Fruit fly (Drosophila melanogaster) whole organism, embryonic: ENCODE results near the gene CG10232.

Experiments used
- CG10565 ChIP-seq: fragments of 200-800 bp; sonication (Bioruptor generic); optimal IDR thresholded peaks from 3 replicates; lab custom pipeline; 2016; ENCODE audit warnings: missing biosample characterization, mild to moderate bottlenecking, missing genetic modification characterization
- CG12942 ChIP-seq: fragments of 200-800 bp; sonication (Bioruptor generic); optimal IDR thresholded peaks from 3 replicates; lab custom pipeline; 2016; ENCODE audit warnings: missing biosample characterization, missing genetic modification characterization
- CG13287 ChIP-seq: fragments of 200-800 bp; sonication (Bioruptor generic); IDR thresholded peaks from 2 replicates; pipeline ENCODE4 v1.3.6; 2022; ENCODE audit warnings: missing biosample characterization, missing genetic modification characterization; ENCODE audit not compliant: partially characterized antibody
- CG13624 ChIP-seq: fragments of 200-800 bp; sonication (Bioruptor generic); optimal IDR thresholded peaks from 2 replicates; lab custom pipeline; 2016; ENCODE audit warnings: missing biosample characterization, missing genetic modification characterization
- CG14050 ChIP-seq: fragments of 200-800 bp; sonication (Bioruptor generic); IDR thresholded peaks from 3 replicates; pipeline ENCODE4 v1.3.6; 2022; ENCODE audit warnings: missing biosample characterization, missing genetic modification characterization
- CG15073 ChIP-seq: fragments of 200-800 bp; sonication (Bioruptor generic); optimal IDR thresholded peaks from 2 replicates; lab custom pipeline; 2016; ENCODE audit warnings: missing biosample characterization, missing genetic modification characterization
- CG1602 ChIP-seq: fragments of 200-800 bp; sonication (Bioruptor generic); optimal IDR thresholded peaks from 3 replicates; lab custom pipeline; 2016; ENCODE audit warnings: missing biosample characterization, missing genetic modification characterization
- CG17385 ChIP-seq: fragments of 200-800 bp; sonication (Bioruptor generic); optimal IDR thresholded peaks from 3 replicates; lab custom pipeline; 2018; ENCODE audit warnings: missing biosample characterization, mild to moderate bottlenecking, missing genetic modification characterization
- CG17612 ChIP-seq: fragments of 200-800 bp; sonication (Bioruptor generic); IDR thresholded peaks from 2 replicates; pipeline ENCODE4 v1.3.6; 2022; ENCODE audit warnings: missing biosample characterization, missing genetic modification characterization
- CG18599 ChIP-seq: fragments of 200-800 bp; sonication (Bioruptor generic); optimal IDR thresholded peaks from 3 replicates; lab custom pipeline; 2017; ENCODE audit warnings: missing biosample characterization, missing genetic modification characterization, mild to moderate bottlenecking, moderate library complexity, missing genetic modification reagents
- CG2129 ChIP-seq: fragments of 200-800 bp; sonication (Bioruptor generic); IDR thresholded peaks from 2 replicates; pipeline ENCODE4 v1.3.6; 2022; ENCODE audit warnings: missing biosample characterization, missing genetic modification characterization; ENCODE audit not compliant: partially characterized antibody
- CG2202 ChIP-seq: fragments of 200-800 bp; sonication (Bioruptor generic); optimal IDR thresholded peaks from 2 replicates; lab custom pipeline; 2018; ENCODE audit warnings: missing biosample characterization, mild to moderate bottlenecking, missing genetic modification characterization
- CG30431 ChIP-seq: fragments of 200-800 bp; sonication (Bioruptor generic); optimal IDR thresholded peaks from 2 replicates; lab custom pipeline; 2017; ENCODE audit warnings: missing biosample characterization, missing genetic modification characterization
- CG32532 ChIP-seq: fragments of 200-800 bp; sonication (Bioruptor generic); IDR thresholded peaks from 2 replicates; pipeline ENCODE4 v1.3.6; 2022; ENCODE audit warnings: missing biosample characterization, missing genetic modification characterization
- CG32767 ChIP-seq: fragments of 200-800 bp; sonication (Bioruptor generic); IDR thresholded peaks from 2 replicates; pipeline ENCODE4 v1.3.6; 2022; ENCODE audit warnings: missing biosample characterization, missing genetic modification characterization
- CG32772 ChIP-seq: fragments of 200-800 bp; sonication (Bioruptor generic); IDR thresholded peaks from 2 replicates; pipeline ENCODE4 v1.3.6; 2022; ENCODE audit warnings: missing biosample characterization, missing genetic modification characterization
- CG33213 ChIP-seq: fragments of 200-800 bp; sonication (Bioruptor generic); optimal IDR thresholded peaks from 3 replicates; lab custom pipeline; 2016; ENCODE audit warnings: missing biosample characterization, missing genetic modification characterization
- CG6175 ChIP-seq: fragments of 200-800 bp; sonication (Bioruptor generic); IDR thresholded peaks from 3 replicates; pipeline ENCODE4 v1.3.6; 2022; ENCODE audit warnings: missing biosample characterization, missing genetic modification characterization
- CG6683 ChIP-seq: fragments of 200-800 bp; sonication (Bioruptor generic); optimal IDR thresholded peaks from 2 replicates; lab custom pipeline; 2017; ENCODE audit warnings: missing biosample characterization, mild to moderate bottlenecking, missing genetic modification characterization, missing genetic modification reagents
- CG9609 ChIP-seq: fragments of 200-800 bp; sonication (Bioruptor generic); optimal IDR thresholded peaks from 3 replicates; lab custom pipeline; 2016; ENCODE audit warnings: missing biosample characterization, missing genetic modification characterization
- CkIIα-i1 ChIP-seq: fragments of 200-800 bp; sonication (Bioruptor generic); IDR thresholded peaks from 2 replicates; pipeline ENCODE4 v1.3.6; 2022; ENCODE audit warnings: missing biosample characterization, missing genetic modification characterization
- D19B ChIP-seq: fragments of 200-800 bp; sonication (Bioruptor generic); optimal IDR thresholded peaks from 2 replicates; lab custom pipeline; 2017; ENCODE audit warnings: missing biosample characterization, mild to moderate bottlenecking, missing genetic modification characterization
- Dll ChIP-seq: fragments of 200-800 bp; sonication (Bioruptor generic); IDR thresholded peaks from 4 replicates; pipeline ENCODE4 v1.3.6; 2022; ENCODE audit warnings: missing biosample characterization, missing genetic modification characterization; ENCODE audit not compliant: partially characterized antibody
- Doc2 ChIP-seq: fragments of 200-800 bp; sonication (Bioruptor generic); IDR thresholded peaks from 2 replicates; pipeline ENCODE4 v1.3.6; 2022; ENCODE audit warnings: missing biosample characterization, missing genetic modification characterization
- Gsc ChIP-seq: fragments of 200-800 bp; sonication (Bioruptor generic); IDR thresholded peaks from 2 replicates; pipeline ENCODE4 v1.3.6; 2022; ENCODE audit warnings: missing biosample characterization, missing genetic modification characterization
- Gug ChIP-seq: fragments of 200-800 bp; sonication (Bioruptor generic); IDR thresholded peaks from 4 replicates; pipeline ENCODE4 v1.3.6; 2022; ENCODE audit warnings: missing biosample characterization, missing genetic modification characterization
- HHEX ChIP-seq: fragments of 200-800 bp; sonication (Bioruptor generic); optimal IDR thresholded peaks from 3 replicates; lab custom pipeline; 2017; ENCODE audit warnings: missing biosample characterization, mild to moderate bottlenecking, missing genetic modification characterization, missing genetic modification reagents
- Hmr ChIP-seq: fragments of 200-800 bp; sonication (Bioruptor generic); optimal IDR thresholded peaks from 3 replicates; lab custom pipeline; 2017; ENCODE audit warnings: mild to moderate bottlenecking, missing biosample characterization, missing genetic modification reagents, missing genetic modification characterization
- Hmx ChIP-seq: fragments of 200-800 bp; sonication (Bioruptor generic); optimal IDR thresholded peaks from 2 replicates; lab custom pipeline; 2016; ENCODE audit warnings: missing biosample characterization, missing genetic modification characterization
- Hr51 ChIP-seq, 2 experiments: fragments of 200-800 bp; sonication (Bioruptor generic); optimal IDR thresholded peaks; 2 replicates in 1 of 2; 3 replicates in 1 of 2; lab custom pipeline; 2016 to 2018; ENCODE audit warnings: missing biosample characterization in 2 of 2, missing genetic modification characterization in 2 of 2, mild to moderate bottlenecking in 1 of 2, moderate library complexity in 1 of 2
- Poxn ChIP-seq: fragments of 200-800 bp; sonication (Bioruptor generic); IDR thresholded peaks from 2 replicates; pipeline ENCODE4 v1.3.6; 2022; ENCODE audit warnings: missing biosample characterization, missing genetic modification characterization
- bab2 ChIP-seq: fragments of 200-800 bp; sonication (Bioruptor generic); optimal IDR thresholded peaks from 2 replicates; lab custom pipeline; 2016; ENCODE audit warnings: missing biosample characterization, missing genetic modification characterization
- crol ChIP-seq: fragments of 200-800 bp; sonication (Bioruptor generic); IDR thresholded peaks from 2 replicates; pipeline ENCODE4 v1.3.6; 2022; ENCODE audit warnings: missing biosample characterization, missing genetic modification characterization
- crp ChIP-seq, 2 experiments: fragments of 200-800 bp; sonication (Bioruptor generic); optimal IDR thresholded peaks; 2 replicates in 1 of 2; 3 replicates in 1 of 2; lab custom pipeline; 2017; ENCODE audit warnings: missing biosample characterization in 2 of 2, missing genetic modification characterization in 2 of 2, mild to moderate bottlenecking in 1 of 2, moderate library complexity in 1 of 2
- dimm ChIP-seq: fragments of 200-800 bp; sonication (Bioruptor generic); IDR thresholded peaks from 2 replicates; pipeline ENCODE4 v1.3.6; 2022; ENCODE audit warnings: missing biosample characterization, missing genetic modification characterization
- esg ChIP-seq: fragments of 200-800 bp; sonication (Bioruptor generic); conservative IDR thresholded peaks from 2 replicates; pipeline ENCODE4 v1.3.6; 2022; ENCODE audit warnings: missing biosample characterization, missing genetic modification characterization
- eve ChIP-seq, 2 experiments: fragments of >200 bp; optimal IDR thresholded peaks; 2 replicates each; lab custom pipeline; 2017; ENCODE audit warnings: missing biosample characterization in 2 of 2, missing genetic modification characterization in 2 of 2
- grau ChIP-seq: fragments of 200-800 bp; optimal IDR thresholded peaks from 3 replicates; lab custom pipeline; 2019; ENCODE audit warnings: missing biosample characterization, mild to moderate bottlenecking, missing genetic modification characterization, moderate library complexity
- kah ChIP-seq: fragments of 200-800 bp; sonication (Bioruptor generic); optimal IDR thresholded peaks from 2 replicates; lab custom pipeline; 2018; ENCODE audit warnings: missing biosample characterization, mild to moderate bottlenecking, missing genetic modification characterization
- lilli ChIP-seq: fragments of 200-800 bp; sonication (Bioruptor generic); optimal IDR thresholded peaks from 3 replicates; lab custom pipeline; 2016; ENCODE audit warnings: missing biosample characterization, missing genetic modification characterization
- nerfin-1 ChIP-seq: fragments of 200-800 bp; sonication (Bioruptor generic); optimal IDR thresholded peaks from 3 replicates; lab custom pipeline; 2019; ENCODE audit warnings: missing biosample characterization, mild to moderate bottlenecking, missing genetic modification characterization, moderate library complexity
- pum ChIP-seq: fragments of 200-800 bp; sonication (Bioruptor generic); optimal IDR thresholded peaks from 2 replicates; lab custom pipeline; 2016; ENCODE audit warnings: missing biosample characterization, missing genetic modification characterization
- pzg ChIP-seq: fragments of 200-800 bp; sonication (Bioruptor generic); optimal IDR thresholded peaks from 3 replicates; lab custom pipeline; 2018; ENCODE audit warnings: missing biosample characterization, mild to moderate bottlenecking, missing genetic modification characterization, moderate library complexity
- sens ChIP-seq: fragments of 200-800 bp; sonication (Bioruptor generic); peaks from one replicate; lab custom pipeline; 2016; ENCODE audit warnings: missing biosample characterization, missing genetic modification characterization
- shn ChIP-seq: fragments of 200-800 bp; sonication (Bioruptor generic); optimal IDR thresholded peaks from 3 replicates; lab custom pipeline; 2016; ENCODE audit warnings: missing biosample characterization, missing genetic modification characterization
- sim ChIP-seq: fragments of 200-800 bp; sonication (Bioruptor generic); IDR thresholded peaks from 2 replicates; pipeline ENCODE4 v1.3.6; 2022; ENCODE audit warnings: missing biosample characterization, missing genetic modification characterization
- sisA ChIP-seq: fragments of 200-800 bp; sonication (Bioruptor generic); IDR thresholded peaks from 2 replicates; pipeline ENCODE4 v1.3.6; 2022; ENCODE audit warnings: missing biosample characterization, missing genetic modification characterization
- tin ChIP-seq: fragments of 200-800 bp; sonication (Bioruptor generic); optimal IDR thresholded peaks from 3 replicates; lab custom pipeline; 2016; ENCODE audit warnings: missing biosample characterization, missing genetic modification characterization
- tio ChIP-seq: fragments of 200-800 bp; sonication (Bioruptor generic); optimal IDR thresholded peaks from 2 replicates; lab custom pipeline; 2017; ENCODE audit warnings: missing biosample characterization, missing genetic modification characterization, inconsistent platforms
- vnd ChIP-seq: fragments of 200-800 bp; sonication (Bioruptor generic); IDR thresholded peaks from 3 replicates; pipeline ENCODE4 v1.3.6; 2022; ENCODE audit warnings: missing biosample characterization, missing genetic modification characterization; ENCODE audit not compliant: partially characterized antibody
- wor ChIP-seq: fragments of 200-800 bp; sonication (Bioruptor generic); IDR thresholded peaks from 2 replicates; pipeline ENCODE4 v1.3.6; 2022; ENCODE audit warnings: missing biosample characterization, missing genetic modification characterization

The CG10232 gene

DNA sequence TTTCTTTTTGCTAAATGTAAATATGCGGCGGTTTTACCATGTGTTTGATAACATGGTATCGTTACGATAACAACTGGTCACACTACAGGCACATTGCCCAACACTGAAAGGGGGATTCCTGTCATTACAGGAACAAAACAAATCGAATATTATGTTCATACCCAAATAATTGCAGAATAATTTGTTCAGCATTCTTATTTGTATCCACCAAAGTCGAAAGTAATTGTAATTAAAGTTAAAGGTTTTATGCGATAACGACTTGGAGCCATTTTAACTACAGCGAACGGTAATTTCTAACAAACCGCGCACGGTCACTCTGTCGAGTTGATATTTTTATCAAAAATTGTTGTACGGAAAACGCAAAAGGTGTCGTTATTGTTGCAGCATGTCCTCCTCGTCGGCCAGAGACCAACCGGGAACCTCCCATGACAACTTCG is 46.0 kb upstream of the CG10232 start, which contains the start of the genes CG10214 and CG10375 (continued):
- TF ChIP-seq CG13287 (GFP tag; lab: Robert Waterston, UW) (peak; percentile 71), Hmx (peak; percentile 46), tio (no peak), vnd (GFP tag; lab: Robert Waterston, UW) (no peak), pzg (GFP tag; lab: Kevin White, UChicago) (peak; percentile 91), CG32772 (GFP tag; lab: Robert Waterston, UW) (peak; percentile 48; the same call in 1 of the 2 replicates), CG9609 (GFP tag; lab: Kevin White, UChicago) (peak; percentile 76), Hr51 (GFP tag; optimal IDR thresholded peaks at IDR 0.05; lab: Kevin White, UChicago) (peak in 1 of 2 experiments; percentile 68), crol (no peak), CG14050 (GFP tag; lab: Robert Waterston, UW) (no peak), grau (peak; percentile 74), CG33213 (GFP tag; lab: Kevin White, UChicago) (peak; percentile 87), Dll (GFP tag; lab: Robert Waterston, UW) (peak; percentile 61; the same call in 2 of the 4 replicates), CG30431 (GFP tag; lab: Kevin White, UChicago) (peak; percentile 46), CG6175 (GFP tag; lab: Robert Waterston, UW) (no peak), Gsc (no peak), CG10565 (no peak), kah (GFP tag; lab: Kevin White, UChicago) (no peak), crp (GFP tag; optimal IDR thresholded peaks at IDR 0.05; lab: Kevin White, UChicago) (peak in 1 of 2 experiments; percentile 78), CG32767 (GFP tag; lab: Robert Waterston, UW) (peak; percentile 32; the same call in 1 of the 2 replicates), D19B (GFP tag; lab: Kevin White, UChicago) (peak; percentile 27), Poxn (GFP tag; lab: Robert Waterston, UW) (no peak), CG1602 (peak; percentile 72), dimm (GFP tag; lab: Robert Waterston, UW) (no peak), CG6683 (GFP tag; lab: Kevin White, UChicago) (peak; percentile 48), CG2129 (GFP tag; lab: Robert Waterston, UW) (0 out of 2 replicates have a peak, but pooled peaks have one; percentile 19), HHEX (GFP tag; lab: Kevin White, UChicago) (peak; percentile 66), sisA (GFP tag; lab: Robert Waterston, UW) (peak; percentile 60), CG17385 (GFP tag; lab: Kevin White, UChicago) (peak; percentile 64), lilli (GFP tag; lab: Kevin White, UChicago) (peak; percentile 90), eve (GFP tag; optimal IDR thresholded peaks at IDR 0.05; lab: Kevin White, UChicago) (no peak), tin (peak; percentile 73), CG2202 (peak; percentile 32), CG17612 (GFP tag; lab: Robert Waterston, UW) (no peak), CG18599 (peak; percentile 78), wor (GFP tag; lab: Robert Waterston, UW) (peak; percentile 44; the same call in 1 of the 2 replicates), CG12942 (GFP tag; lab: Kevin White, UChicago) (peak; percentile 76), CG32532 (GFP tag; lab: Robert Waterston, UW) (peak; percentile 59; the same call in 1 of the 2 replicates)

- TF ChIP-seq CG15073 (GFP tag; lab: Kevin White, UChicago), result no peak
- TF ChIP-seq sim, result no peak
- TF ChIP-seq CkIIα-i1 (GFP tag; lab: Robert Waterston, UW), result no peak
- no peak for TF ChIP-seq tin
- TF ChIP-seq Doc2, result no peak
- no peak for TF ChIP-seq bab2 (GFP tag; lab: Kevin White, UChicago)
- TF ChIP-seq Hmr (GFP tag; lab: Kevin White, UChicago), result no peak
- TF ChIP-seq Gug (GFP tag; lab: Robert Waterston, UW), result no peak
- TF ChIP-seq sens (GFP tag; lab: Kevin White, UChicago), result no peak
- no peak for TF ChIP-seq nerfin-1 (tag; lab: Kevin White, UChicago)
- TF ChIP-seq esg (GFP tag; lab: Robert Waterston, UW), result no peak
- no peak for TF ChIP-seq pum (GFP tag; lab: Kevin White, UChicago)
- TF ChIP-seq shn, result no peak
- TF ChIP-seq CG13624 (GFP tag; lab: Kevin White, UChicago), result no peak
These were observed 42.3 kb upstream of the CG10232 start, which contains the start of gene Lsd-1 for dm6 chr3R:23763622-23764273. Gene Lsd-1, plus strand, starts transcription at chr3R:23763857.
